Worm (Caenorhabditis elegans) whole organism, L1 larva: ENCODE measurements around the gene srh-45.

Experiments
- C34B4.2 ChIP-seq: sonication (generic microtip); optimal IDR thresholded peaks from 2 replicates; lab custom pipeline; 2017; ENCODE audit warnings: mild to moderate bottlenecking, missing genetic modification characterization, missing compliant biosample characterization
- F16B12.6 ChIP-seq: fragments of 150-350 bp; optimal IDR thresholded peaks from 2 replicates; lab custom pipeline; 2014; ENCODE audit warnings: missing biosample characterization, missing genetic modification characterization
- Y116A8C.19 ChIP-seq: sonication (generic microtip); optimal IDR thresholded peaks from 2 replicates; lab custom pipeline; 2016; ENCODE audit warnings: missing compliant biosample characterization, missing genetic modification characterization, borderline replicate concordance
- ama-1 ChIP-seq: fragments of 150-350 bp; optimal IDR thresholded peaks from 2 replicates; lab custom pipeline; 2014
- blmp-1 ChIP-seq: fragments of 150-350 bp; optimal IDR thresholded peaks from 2 replicates; lab custom pipeline; 2014; ENCODE audit warnings: missing biosample characterization, missing genetic modification characterization
- ces-1 ChIP-seq: fragments of 150-350 bp; optimal IDR thresholded peaks from 2 replicates; lab custom pipeline; 2014; ENCODE audit warnings: missing biosample characterization, missing genetic modification reagents, missing genetic modification characterization
- efl-1 ChIP-seq, 4 experiments: fragments of 150-350 bp; optimal IDR thresholded peaks in 3 of 4; peaks in 1 of 4; 1 replicate in 1 of 4; 2 replicates in 3 of 4; lab custom pipeline; 2014; ENCODE audit warnings: missing biosample characterization in 2 of 4, missing genetic modification characterization in 2 of 4, missing genetic modification reagents in 2 of 4
- egl-13 ChIP-seq: sonication (generic microtip); optimal IDR thresholded peaks from 2 replicates; lab custom pipeline; 2016; ENCODE audit warnings: missing genotype, missing genetic modification reagents, missing genetic modification characterization, missing compliant biosample characterization
- egl-27 ChIP-seq, 2 experiments: fragments of 150-350 bp in 1 of 2; sonication (generic microtip); optimal IDR thresholded peaks; 3 replicates each; lab custom pipeline; 2017 to 2018; ENCODE audit warnings: missing biosample characterization in 2 of 2, missing genetic modification characterization in 2 of 2, missing genetic modification reagents in 2 of 2
- elt-3 ChIP-seq, 6 experiments: fragments of 150-350 bp in 1 of 6; sonication (generic microtip); optimal IDR thresholded peaks; 2 replicates each; lab custom pipeline; 2017 to 2018; ENCODE audit warnings: missing biosample characterization in 6 of 6, missing genetic modification characterization in 6 of 6, inconsistent platforms in 1 of 6
- fkh-10 ChIP-seq: sonication (generic microtip); optimal IDR thresholded peaks from 2 replicates; lab custom pipeline; 2017; ENCODE audit warnings: missing biosample characterization, missing genetic modification reagents, missing genetic modification characterization
- fkh-8 ChIP-seq: sonication (generic microtip); optimal IDR thresholded peaks from 2 replicates; lab custom pipeline; 2016; ENCODE audit warnings: mild to moderate bottlenecking, missing genetic modification characterization, missing compliant biosample characterization
- fos-1 ChIP-seq: fragments of 150-350 bp; optimal IDR thresholded peaks from 2 replicates; lab custom pipeline; 2014; ENCODE audit warnings: missing biosample characterization, missing genetic modification characterization
- grh-1 ChIP-seq: fragments of 200-800 bp; sonication (Bioruptor generic); IDR thresholded peaks from 2 replicates; pipeline ENCODE4 v1.3.6; 2022; ENCODE audit warnings: missing genetic modification reagents, missing genetic modification characterization, missing compliant biosample characterization
- hlh-17 ChIP-seq: fragments of 200-800 bp; sonication (Bioruptor generic); optimal IDR thresholded peaks from 2 replicates; lab custom pipeline; 2018; ENCODE audit warnings: missing genetic modification characterization, mild to moderate bottlenecking, missing compliant biosample characterization, moderate library complexity, borderline replicate concordance
- hlh-4 ChIP-seq: sonication (generic microtip); optimal IDR thresholded peaks from 2 replicates; lab custom pipeline; 2016; ENCODE audit warnings: mild to moderate bottlenecking, missing genetic modification characterization, missing compliant biosample characterization
- irx-1 ChIP-seq: sonication (generic microtip); optimal IDR thresholded peaks from 2 replicates; lab custom pipeline; 2016; ENCODE audit warnings: missing genetic modification characterization, missing compliant biosample characterization
- isw-1 ChIP-seq: fragments of 200-800 bp; sonication (Bioruptor generic); IDR thresholded peaks from 2 replicates; pipeline ENCODE4 v1.3.6; 2022; ENCODE audit warnings: missing genetic modification characterization, missing compliant biosample characterization
- lin-13 ChIP-seq: fragments of 150-350 bp; optimal IDR thresholded peaks from 2 replicates; lab custom pipeline; 2014; ENCODE audit warnings: missing biosample characterization, missing genetic modification reagents, missing genetic modification characterization
- lin-14 ChIP-seq: fragments of 200-800 bp; sonication (Bioruptor generic); optimal IDR thresholded peaks from 2 replicates; lab custom pipeline; 2018; ENCODE audit warnings: mild to moderate bottlenecking, missing genetic modification characterization, moderate library complexity, missing compliant biosample characterization
- lin-15B ChIP-seq: fragments of 150-350 bp; sonication (generic microtip); optimal IDR thresholded peaks from 3 replicates; lab custom pipeline; 2014; ENCODE audit warnings: missing biosample characterization, missing genetic modification characterization
- lin-35 ChIP-seq, 2 experiments: fragments of 150-350 bp; optimal IDR thresholded peaks; 2 replicates each; lab custom pipeline; 2014; ENCODE audit warnings: missing biosample characterization in 2 of 2, missing genetic modification characterization in 2 of 2, missing genetic modification reagents in 2 of 2
- lin-39 ChIP-seq: fragments of 150-350 bp; optimal IDR thresholded peaks from 2 replicates; lab custom pipeline; 2014; ENCODE audit warnings: missing biosample characterization, missing genetic modification reagents, missing genetic modification characterization
- lsy-2 ChIP-seq, 2 experiments: fragments of 150-350 bp; optimal IDR thresholded peaks; 2 replicates each; lab custom pipeline; 2014; ENCODE audit warnings: missing biosample characterization in 2 of 2, missing genetic modification characterization in 2 of 2
- mdl-1 ChIP-seq, 2 experiments: fragments of 150-350 bp; optimal IDR thresholded peaks; 2 replicates each; lab custom pipeline; 2014 to 2017; ENCODE audit warnings: missing biosample characterization in 2 of 2, missing genetic modification characterization in 2 of 2, inconsistent platforms in 1 of 2
- mep-1 ChIP-seq: fragments of 150-350 bp; optimal IDR thresholded peaks from 2 replicates; lab custom pipeline; 2014; ENCODE audit warnings: missing biosample characterization, missing genetic modification characterization
- nhr-12 ChIP-seq: sonication (generic microtip); optimal IDR thresholded peaks from 2 replicates; lab custom pipeline; 2017; ENCODE audit warnings: missing biosample characterization, missing genetic modification characterization
- nhr-19 ChIP-seq: fragments of 200-800 bp; sonication (Bioruptor generic); conservative IDR thresholded peaks from 2 replicates; pipeline ENCODE4 v1.3.6; 2022; ENCODE audit warnings: missing genetic modification characterization, missing compliant biosample characterization
- nhr-20 ChIP-seq: sonication (generic microtip); optimal IDR thresholded peaks from 2 replicates; lab custom pipeline; 2016; ENCODE audit warnings: mild to moderate bottlenecking, missing genetic modification characterization, missing compliant biosample characterization
- nhr-237 ChIP-seq: fragments of 150-350 bp; optimal IDR thresholded peaks from 2 replicates; lab custom pipeline; 2014; ENCODE audit warnings: missing biosample characterization, missing genetic modification characterization
- nhr-28 ChIP-seq: fragments of 150-350 bp; optimal IDR thresholded peaks from 2 replicates; lab custom pipeline; 2014; ENCODE audit warnings: missing biosample characterization, missing genetic modification characterization
- nhr-47 ChIP-seq: sonication (generic microtip); optimal IDR thresholded peaks from 2 replicates; lab custom pipeline; 2016; ENCODE audit warnings: mild to moderate bottlenecking, missing genetic modification characterization, moderate library complexity, missing compliant biosample characterization
- nhr-71 ChIP-seq: sonication (generic microtip); optimal IDR thresholded peaks from 2 replicates; lab custom pipeline; 2016; ENCODE audit warnings: mild to moderate bottlenecking, missing genetic modification characterization, moderate library complexity, missing compliant biosample characterization
- nhr-84 ChIP-seq: sonication (generic microtip); optimal IDR thresholded peaks from 2 replicates; lab custom pipeline; 2017; ENCODE audit warnings: missing biosample characterization, missing genetic modification characterization
- pax-3 ChIP-seq: fragments of 200-800 bp; sonication (Bioruptor generic); optimal IDR thresholded peaks from 2 replicates; lab custom pipeline; 2018; ENCODE audit warnings: mild to moderate bottlenecking, missing genetic modification characterization, moderate library complexity, missing compliant biosample characterization
- pqm-1 ChIP-seq: sonication (generic microtip); optimal IDR thresholded peaks from 3 replicates; lab custom pipeline; 2017; ENCODE audit warnings: missing biosample characterization, missing genetic modification characterization
- snpc-4 ChIP-seq: fragments of 150-350 bp; optimal IDR thresholded peaks from 2 replicates; lab custom pipeline; 2014; ENCODE audit warnings: missing biosample characterization, missing genetic modification characterization
- sox-4 ChIP-seq: sonication (generic microtip); optimal IDR thresholded peaks from 2 replicates; lab custom pipeline; 2016; ENCODE audit warnings: missing genetic modification characterization, missing compliant biosample characterization
- sptf-1 ChIP-seq: fragments of 150-350 bp; optimal IDR thresholded peaks from 2 replicates; lab custom pipeline; 2014; ENCODE audit warnings: missing biosample characterization, missing genetic modification characterization
- sup-37 ChIP-seq: fragments of 200-800 bp; sonication (Bioruptor generic); optimal IDR thresholded peaks from 2 replicates; lab custom pipeline; 2018; ENCODE audit warnings: mild to moderate bottlenecking, missing genetic modification characterization, missing compliant biosample characterization
- swsn-7 ChIP-seq: sonication (generic microtip); optimal IDR thresholded peaks from 2 replicates; lab custom pipeline; 2016; ENCODE audit warnings: missing genetic modification characterization, missing compliant biosample characterization
- tbx-2 ChIP-seq: sonication (generic microtip); optimal IDR thresholded peaks from 2 replicates; lab custom pipeline; 2016; ENCODE audit warnings: missing genetic modification characterization, missing compliant biosample characterization
- tlp-1 ChIP-seq: fragments of 150-350 bp; optimal IDR thresholded peaks from 2 replicates; lab custom pipeline; 2014; ENCODE audit warnings: missing biosample characterization, missing genetic modification characterization
- unc-130 ChIP-seq: fragments of 150-350 bp; optimal IDR thresholded peaks from 2 replicates; lab custom pipeline; 2017; ENCODE audit warnings: missing biosample characterization, missing genetic modification characterization, inconsistent platforms
- unc-62 ChIP-seq: fragments of 150-350 bp; optimal IDR thresholded peaks from 2 replicates; lab custom pipeline; 2014; ENCODE audit warnings: missing biosample characterization, missing genetic modification reagents, missing genetic modification characterization
- zag-1 ChIP-seq: fragments of 150-350 bp; optimal IDR thresholded peaks from 2 replicates; lab custom pipeline; 2014; ENCODE audit warnings: missing biosample characterization, missing genetic modification characterization
- zip-4 ChIP-seq: fragments of 200-800 bp; sonication (Bioruptor generic); optimal IDR thresholded peaks from 2 replicates; lab custom pipeline; 2018; ENCODE audit warnings: mild to moderate bottlenecking, missing genetic modification characterization, moderate library complexity, missing compliant biosample characterization
- ztf-11 ChIP-seq, 2 experiments: sonication (generic microtip); optimal IDR thresholded peaks; 2 replicates each; lab custom pipeline; 2016 to 2017; ENCODE audit warnings: missing genetic modification characterization in 2 of 2, missing biosample characterization in 1 of 2, missing compliant biosample characterization in 1 of 2

Gene srh-45

ce11 chrV:11316801-11317200 is 12.0 kb upstream of the srh-45 start, which contains the start of gene cutl-18:
cutl-18 (minus strand) TSS chrV:11316901.
- TF ChIP-seq zip-4 (GFP tag; lab: Kevin White, UChicago) (no peak), isw-1 (no peak), irx-1 (tag; lab: Kevin White, UChicago) (no peak), lin-39 (tag; lab: Kevin White, UChicago) (no peak), tbx-2 (tag; lab: Kevin White, UChicago) (no peak), swsn-7 (tag; lab: Kevin White, UChicago) (no peak)

- peak; percentile 65 for TF ChIP-seq grh-1 (GFP tag; lab: Robert Waterston, UW)
- TF ChIP-seq ama-1 (lab: Kevin White, UChicago) = no peak
- no peak for TF ChIP-seq ces-1
- TF ChIP-seq nhr-84 (tag; lab: Kevin White, UChicago) = no peak
- peak; percentile 78 for TF ChIP-seq nhr-19
- TF ChIP-seq sup-37 (GFP tag; lab: Kevin White, UChicago) = peak; percentile 52
- TF ChIP-seq pax-3 (tag; lab: Kevin White, UChicago) = peak; percentile 35
- TF ChIP-seq mep-1 (tag; lab: Kevin White, UChicago) = peak; percentile 82
- no peak for TF ChIP-seq Y116A8C.19 (tag; lab: Kevin White, UChicago)
- TF ChIP-seq fkh-8 (tag; lab: Kevin White, UChicago) = no peak
- peak; percentile 56 for TF ChIP-seq unc-130 (tag; lab: Kevin White, UChicago)
- TF ChIP-seq lin-15B = no peak
- TF ChIP-seq tlp-1 (tag; lab: Kevin White, UChicago) = no peak
- peak; percentile 3 for TF ChIP-seq F16B12.6 (tag; lab: Kevin White, UChicago)
- peak; percentile 7 for TF ChIP-seq fkh-10 (GFP tag; lab: Kevin White, UChicago)
- peak; percentile 50 to 63 for TF ChIP-seq efl-1 (optimal IDR thresholded peaks at IDR 0.05; lab: Kevin White, UChicago)
- TF ChIP-seq efl-1 (GFP tag; optimal IDR thresholded peaks at IDR 0.05 in 1 of 2; lab: Kevin White, UChicago) = peak; percentile 41 to 94
- peak; percentile 16 for TF ChIP-seq sox-4 (tag; lab: Kevin White, UChicago)
- TF ChIP-seq snpc-4 (tag; lab: Kevin White, UChicago) = peak; percentile 70
- TF ChIP-seq hlh-4 (tag; lab: Kevin White, UChicago) = no peak
- TF ChIP-seq tbx-2 (tag; lab: Kevin White, UChicago) = peak; percentile 64
- no peak for TF ChIP-seq nhr-12
- peak in 1 of 2 experiments; percentile 85 for TF ChIP-seq mdl-1 (tag; optimal IDR thresholded peaks at IDR 0.05; lab: Kevin White, UChicago)
- TF ChIP-seq pqm-1 = no peak
- TF ChIP-seq fos-1 (tag; lab: Kevin White, UChicago) = peak; percentile 60
- peak in 2 of 6 experiments; percentile 77 to 82 for TF ChIP-seq elt-3 (tag; optimal IDR thresholded peaks at IDR 0.05; lab: Kevin White, UChicago)
- TF ChIP-seq hlh-17 (GFP tag; lab: Kevin White, UChicago) = no peak
- TF ChIP-seq nhr-237 (tag; lab: Kevin White, UChicago) = no peak
- TF ChIP-seq zag-1 = no peak
- peak; percentile 68 for TF ChIP-seq lin-14 (GFP tag; lab: Kevin White, UChicago)
- peak in 1 of 2 experiments; percentile 80 for TF ChIP-seq ztf-11 (tag; optimal IDR thresholded peaks at IDR 0.05; lab: Kevin White, UChicago)
- peak; percentile 83 for TF ChIP-seq nhr-20 (tag; lab: Kevin White, UChicago)
- TF ChIP-seq lin-39 (tag; lab: Kevin White, UChicago) = peak; percentile 32
- TF ChIP-seq egl-13 = peak; percentile 9
- peak; percentile 42 to 82 for TF ChIP-seq lin-35 (GFP tag; optimal IDR thresholded peaks at IDR 0.05; lab: Kevin White, UChicago)
- peak; percentile 75 for TF ChIP-seq nhr-47 (tag; lab: Kevin White, UChicago)
- peak; percentile 59 for TF ChIP-seq lin-13 (GFP tag; lab: Kevin White, UChicago)
- TF ChIP-seq nhr-28 (tag; lab: Kevin White, UChicago) = no peak
- TF ChIP-seq sptf-1 (tag; lab: Kevin White, UChicago) = no peak
- TF ChIP-seq egl-27 (tag; optimal IDR thresholded peaks at IDR 0.05; lab: Kevin White, UChicago) = no peak
- TF ChIP-seq lsy-2 (tag; optimal IDR thresholded peaks at IDR 0.05; lab: Kevin White, UChicago) = peak; percentile 62 to 81
- peak; percentile 80 for TF ChIP-seq nhr-71 (tag; lab: Kevin White, UChicago)
- no peak for TF ChIP-seq unc-62 (GFP tag; lab: Kevin White, UChicago)
- TF ChIP-seq blmp-1 (tag; lab: Kevin White, UChicago) = peak; percentile 67
- no peak for TF ChIP-seq C34B4.2 (tag; lab: Kevin White, UChicago)
These were observed 9.5 kb upstream of the srh-45 start for ce11 chrV:11314025-11314880.
